Worm (Caenorhabditis elegans): ENCODE results near the gene lgc-22.

- no peak for TF ChIP-seq tra-1 (GFP tag; IDR thresholded peaks at IDR 0.05)
- TF ChIP-seq F44E2.7 (GFP tag; IDR thresholded peaks at IDR 0.05), result no peak
- no peak for TF ChIP-seq ceh-82 (tag; optimal IDR thresholded peaks at IDR 0.05)
These were observed 16.5 kb downstream of the lgc-22 start for ce11 chrIV:4317638-4318037.
